Fruit fly (Drosophila melanogaster): ENCODE measurements around the gene E5.
A peak's percentile ranks its signal among the peaks of the same experiment; 100 is the strongest.

DNA sequence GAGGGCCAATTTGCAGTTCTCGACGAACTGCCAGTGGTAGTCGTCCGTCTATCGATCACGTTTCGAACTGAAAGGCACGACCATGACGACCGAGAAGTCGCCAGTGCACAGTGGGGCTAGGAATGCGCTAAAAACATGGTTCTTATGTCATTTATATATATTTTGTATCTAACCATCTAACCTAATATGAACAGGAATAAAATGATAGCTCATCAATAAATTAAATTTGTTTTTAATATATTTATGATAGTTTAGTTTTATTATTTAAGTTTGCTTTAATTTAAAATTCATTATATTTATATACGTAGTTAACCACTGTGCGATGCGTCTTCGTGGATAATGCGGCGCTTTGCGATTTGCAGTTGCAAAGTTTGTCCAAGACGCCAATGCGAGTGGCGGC lies 31.1 kb downstream of the E5 start:
- TF ChIP-seq Camta (GFP tag; optimal IDR thresholded peaks at IDR 0.05) (no peak), CG3838 (GFP tag; optimal IDR thresholded peaks at IDR 0.05) (no peak), Six4 (GFP tag; optimal IDR thresholded peaks at IDR 0.05) (no peak), abd-A (tag; optimal IDR thresholded peaks at IDR 0.05) (no peak), CG10654 (GFP tag; optimal IDR thresholded peaks at IDR 0.05) (no peak), CG16779 (GFP tag; IDR thresholded peaks at IDR 0.05) (no peak), gsb-n (tag; optimal IDR thresholded peaks at IDR 0.05) (no peak), sens (GFP tag) (peak; percentile 17), pnt (GFP tag; optimal IDR thresholded peaks at IDR 0.05) (no peak), CG17186 (GFP tag; optimal IDR thresholded peaks at IDR 0.05) (no peak), CG2678 (tag; optimal IDR thresholded peaks at IDR 0.05) (no peak), CG12744 (GFP tag; optimal IDR thresholded peaks at IDR 0.05) (no peak), ind (GFP tag; optimal IDR thresholded peaks at IDR 0.05) (no peak), Neu2 (GFP tag; optimal IDR thresholded peaks at IDR 0.05; ENCODE audit: borderline replicate concordance) (no peak)

All from whole organism, embryonic.